Fruit fly (Drosophila melanogaster): ENCODE data around the gene U2af50.

- TF ChIP-seq psq (optimal IDR thresholded peaks at IDR 0.05): no peak
- TF ChIP-seq CG8478 (optimal IDR thresholded peaks at IDR 0.05): no peak
- no peak for TF ChIP-seq EcR (GFP tag; optimal IDR thresholded peaks at IDR 0.05)
Observed at dm6 chrX:16325472-16325871, 33.4 kb downstream of the U2af50 start, which contains the start of gene CalpC.

Data from whole organism.